Worm (Caenorhabditis elegans) whole organism, L1 larva: Measurements from ENCODE around the gene glb-4.

Experiments
- ama-1 ChIP-seq: fragments of 150-350 bp; optimal IDR thresholded peaks from 2 replicates; lab custom pipeline; 2014
- lin-39 ChIP-seq: fragments of 150-350 bp; optimal IDR thresholded peaks from 2 replicates; lab custom pipeline; 2014; ENCODE audit warnings: missing biosample characterization, missing genetic modification reagents, missing genetic modification characterization
- unc-62 ChIP-seq: fragments of 150-350 bp; optimal IDR thresholded peaks from 2 replicates; lab custom pipeline; 2014; ENCODE audit warnings: missing biosample characterization, missing genetic modification reagents, missing genetic modification characterization

ce11 chrII:11126312-11127000 lies 15.4 kb upstream of the glb-4 start, which contains the start of the genes rps-9 and lsm-1:
- TF ChIP-seq unc-62 (no peak), ama-1 (lab: Kevin White, UChicago) (no peak), lin-39 (tag; lab: Kevin White, UChicago) (no peak)
